Fruit fly (Drosophila melanogaster): ENCODE results near the gene CG44153.
A peak's percentile ranks its signal among the peaks of the same experiment; 100 is the strongest.

CG44153 gene

dm6 chr2L:10144236-10144953 lies 35.7 kb downstream of the CG44153 start, which contains the start of gene CG4839 (continued):
- TF ChIP-seq CG6272 (GFP tag; IDR thresholded peaks at IDR 0.05) (no peak), Chrac-16 (GFP tag; optimal IDR thresholded peaks at IDR 0.05) (no peak), CG8478 (optimal IDR thresholded peaks at IDR 0.05) (no peak), dmrt99B (tag; optimal IDR thresholded peaks at IDR 0.05) (peak; percentile 7), pros (GFP tag; optimal IDR thresholded peaks at IDR 0.05) (no peak), aop (GFP tag; IDR thresholded peaks at IDR 0.05) (no peak), Bteb2 (GFP tag; optimal IDR thresholded peaks at IDR 0.05) (no peak), ssp (GFP tag; IDR thresholded peaks at IDR 0.05) (no peak), CG12744 (GFP tag; optimal IDR thresholded peaks at IDR 0.05) (no peak), yki (optimal IDR thresholded peaks at IDR 0.05) (no peak), crol (GFP tag; IDR thresholded peaks at IDR 0.05) (no peak), CG7786 (GFP tag; optimal IDR thresholded peaks at IDR 0.05) (no peak), tin (GFP tag; optimal IDR thresholded peaks at IDR 0.05) (no peak), chinmo (GFP tag; IDR thresholded peaks at IDR 0.05; ENCODE audit: partially characterized antibody) (no peak), peb (GFP tag; IDR thresholded peaks at IDR 0.05) (no peak), dysf (GFP tag; IDR thresholded peaks at IDR 0.05) (0 out of 3 replicates have a peak, but pooled peaks have one; percentile 22), cg (GFP tag; optimal IDR thresholded peaks at IDR 0.05) (no peak), CG16779 (GFP tag; IDR thresholded peaks at IDR 0.05) (no peak), CG15073 (GFP tag; optimal IDR thresholded peaks at IDR 0.05) (no peak), CG6854 (GFP tag; optimal IDR thresholded peaks at IDR 0.05) (no peak), CG10267 (tag; optimal IDR thresholded peaks at IDR 0.05) (no peak), Rfx (GFP tag; IDR thresholded peaks at IDR 0.05) (no peak), CG13894 (tag; optimal IDR thresholded peaks at IDR 0.05) (peak; percentile 3), grn (GFP tag; optimal IDR thresholded peaks at IDR 0.05) (peak; percentile 69), CG12236 (GFP tag; optimal IDR thresholded peaks at IDR 0.05) (no peak), CG1529 (GFP tag; optimal IDR thresholded peaks at IDR 0.05) (no peak), Nf-YC (tag; optimal IDR thresholded peaks at IDR 0.05) (no peak), gce (GFP tag; IDR thresholded peaks at IDR 0.05) (no peak), Stat92E (GFP tag; optimal IDR thresholded peaks at IDR 0.05) (no peak), CG12299 (tag; optimal IDR thresholded peaks at IDR 0.05) (no peak), hkb (optimal IDR thresholded peaks at IDR 0.05) (no peak), hkb (GFP tag; IDR thresholded peaks at IDR 0.05) (no peak), jumu (GFP tag; optimal IDR thresholded peaks at IDR 0.05) (no peak), luna (GFP tag; optimal IDR thresholded peaks at IDR 0.05) (no peak), gcm (GFP tag; optimal IDR thresholded peaks at IDR 0.05) (no peak), fd96Cb (tag; optimal IDR thresholded peaks at IDR 0.05) (no peak), CG15479 (GFP tag; optimal IDR thresholded peaks at IDR 0.05) (no peak), pita (GFP tag; optimal IDR thresholded peaks at IDR 0.05) (no peak), lab (GFP tag; optimal IDR thresholded peaks at IDR 0.05) (peak; percentile 51), CG32772 (GFP tag; IDR thresholded peaks at IDR 0.05) (no peak), Hmr (GFP tag; optimal IDR thresholded peaks at IDR 0.05) (peak; percentile 1), Aef1 (GFP tag; IDR thresholded peaks at IDR 0.05) (no peak), ham (GFP tag; IDR thresholded peaks at IDR 0.05) (no peak), prd (optimal IDR thresholded peaks at IDR 0.05) (no peak), prd (GFP tag; IDR thresholded peaks at IDR 0.05) (0 out of 3 replicates have a peak, but pooled peaks have one; percentile 16), ap (GFP tag; IDR thresholded peaks at IDR 0.05) (no peak), dimm (GFP tag; IDR thresholded peaks at IDR 0.05) (no peak), CG3726 (GFP tag; IDR thresholded peaks at IDR 0.05) (no peak), CG11456 (GFP tag; IDR thresholded peaks at IDR 0.05) (no peak), Hand (GFP tag; optimal IDR thresholded peaks at IDR 0.05) (no peak), lilli (GFP tag; optimal IDR thresholded peaks at IDR 0.05) (no peak), CG9215 (GFP tag; IDR thresholded peaks at IDR 0.05) (peak; percentile 45; the same call in 1 of the 2 replicates)

Data from whole organism, embryonic.